Fruit fly (Drosophila melanogaster) whole organism, adult: ENCODE data around the gene mtd.
A peak's percentile ranks its signal among the peaks of the same experiment; 100 is the strongest.

ENCODE experiments used
- CG11617 ChIP-seq: fragments of 200-800 bp; sonication (Bioruptor generic); optimal IDR thresholded peaks from 2 replicates; lab custom pipeline; 2017; ENCODE audit warnings: mild to moderate bottlenecking, missing biosample characterization, missing genetic modification reagents, missing genetic modification characterization
- CG12768 ChIP-seq: fragments of 200-800 bp; sonication (Bioruptor generic); optimal IDR thresholded peaks from 2 replicates; lab custom pipeline; 2017; ENCODE audit warnings: missing biosample characterization, missing genetic modification characterization, mild to moderate bottlenecking, moderate library complexity, missing genetic modification reagents
- CG14711 ChIP-seq: fragments of 200-800 bp; sonication (Bioruptor generic); optimal IDR thresholded peaks from 2 replicates; lab custom pipeline; 2018; ENCODE audit warnings: missing biosample characterization, mild to moderate bottlenecking, missing genetic modification characterization, moderate library complexity
- CG1620 ChIP-seq: fragments of 200-800 bp; sonication (Bioruptor generic); optimal IDR thresholded peaks from 2 replicates; lab custom pipeline; 2016; ENCODE audit warnings: missing biosample characterization, missing genetic modification characterization
- CG33017 ChIP-seq: fragments of 200-800 bp; sonication (Bioruptor generic); optimal IDR thresholded peaks from 2 replicates; lab custom pipeline; 2018; ENCODE audit warnings: missing biosample characterization, mild to moderate bottlenecking, missing genetic modification characterization, moderate library complexity
- CG5204 ChIP-seq: fragments of 200-800 bp; sonication (Bioruptor generic); optimal IDR thresholded peaks from 2 replicates; lab custom pipeline; 2016; ENCODE audit warnings: missing biosample characterization, missing genetic modification characterization
- CG7045 ChIP-seq: fragments of 200-800 bp; sonication (Bioruptor generic); optimal IDR thresholded peaks from 2 replicates; lab custom pipeline; 2017; ENCODE audit warnings: missing biosample characterization, mild to moderate bottlenecking, missing genetic modification characterization
- CG7101 ChIP-seq: fragments of 200-800 bp; sonication (Bioruptor generic); optimal IDR thresholded peaks from 2 replicates; lab custom pipeline; 2018; ENCODE audit warnings: missing biosample characterization, mild to moderate bottlenecking, missing genetic modification characterization, moderate library complexity
- Clk ChIP-seq: fragments of 200-800 bp; sonication (Bioruptor generic); optimal IDR thresholded peaks from 2 replicates; lab custom pipeline; 2017; ENCODE audit warnings: missing biosample characterization, missing genetic modification characterization
- Crg-1 ChIP-seq: fragments of 200-800 bp; sonication (Bioruptor generic); optimal IDR thresholded peaks from 2 replicates; lab custom pipeline; 2016; ENCODE audit warnings: missing biosample characterization, missing genetic modification characterization
- Hr96 ChIP-seq: fragments of 200-800 bp; sonication (Bioruptor generic); optimal IDR thresholded peaks from 2 replicates; lab custom pipeline; 2016; ENCODE audit warnings: missing biosample characterization, missing genetic modification characterization
- Mnt ChIP-seq: fragments of 200-800 bp; sonication (Bioruptor generic); optimal IDR thresholded peaks from 2 replicates; lab custom pipeline; 2016; ENCODE audit warnings: missing biosample characterization, mild to moderate bottlenecking, missing genetic modification characterization
- bab1 ChIP-seq: fragments of 200-800 bp; sonication (Bioruptor generic); optimal IDR thresholded peaks from 3 replicates; lab custom pipeline; 2019; ENCODE audit warnings: missing biosample characterization, mild to moderate bottlenecking, missing genetic modification characterization, moderate library complexity
- cic ChIP-seq: fragments of 200-800 bp; sonication (Bioruptor generic); optimal IDR thresholded peaks from 2 replicates; lab custom pipeline; 2017; ENCODE audit warnings: missing biosample characterization, mild to moderate bottlenecking, missing genetic modification characterization, moderate library complexity
- cnc ChIP-seq, 2 experiments: fragments of >200 bp; optimal IDR thresholded peaks; 2 replicates each; lab custom pipeline; 2017
- kay ChIP-seq: fragments of 200-800 bp; sonication (Bioruptor generic); peaks from one replicate; lab custom pipeline; 2016; ENCODE audit warnings: missing biosample characterization, missing genetic modification characterization, borderline replicate concordance
- ovo ChIP-seq: fragments of 200-800 bp; sonication (Bioruptor generic); optimal IDR thresholded peaks from 2 replicates; lab custom pipeline; 2016; ENCODE audit warnings: missing biosample characterization, missing genetic modification characterization
- pad ChIP-seq: fragments of 200-800 bp; sonication (Bioruptor generic); optimal IDR thresholded peaks from 3 replicates; lab custom pipeline; 2017; ENCODE audit warnings: missing biosample characterization, missing genetic modification characterization, mild to moderate bottlenecking, moderate library complexity, missing genetic modification reagents
- tj ChIP-seq: fragments of 200-800 bp; sonication (Bioruptor generic); optimal IDR thresholded peaks from 3 replicates; lab custom pipeline; 2017; ENCODE audit warnings: missing biosample characterization, mild to moderate bottlenecking, missing genetic modification characterization, moderate library complexity
- toe ChIP-seq: fragments of 200-800 bp; sonication (Bioruptor generic); optimal IDR thresholded peaks from 2 replicates; lab custom pipeline; 2016; ENCODE audit warnings: missing biosample characterization, missing genetic modification characterization

mtd gene

dm6 chr3R:5281094-5281493 is 69.1 kb downstream of the mtd start:
- TF ChIP-seq tj = peak; percentile 91
- no peak for TF ChIP-seq kay (GFP tag; lab: Kevin White, UChicago)

- peak; percentile 50 for TF ChIP-seq CG33017 (tag; lab: Kevin White, UChicago)
- no peak for TF ChIP-seq CG7045
- TF ChIP-seq Hr96 (GFP tag; lab: Kevin White, UChicago) = no peak
- peak; percentile 42 for TF ChIP-seq cic (GFP tag; lab: Kevin White, UChicago)
- no peak for TF ChIP-seq CG12768 (GFP tag; lab: Kevin White, UChicago)
- no peak for TF ChIP-seq CG1620
- no peak for TF ChIP-seq CG14711 (tag; lab: Kevin White, UChicago)
- no peak for TF ChIP-seq pad (GFP tag; lab: Kevin White, UChicago)
- no peak for TF ChIP-seq bab1
- no peak for TF ChIP-seq Crg-1
- TF ChIP-seq tj = no peak
- no peak for TF ChIP-seq toe (GFP tag; lab: Kevin White, UChicago)
- no peak for TF ChIP-seq CG5204
- peak; percentile 28 for TF ChIP-seq kay (GFP tag; lab: Kevin White, UChicago)
- TF ChIP-seq cnc (optimal IDR thresholded peaks at IDR 0.05; lab: Kevin White, UChicago) = no peak
- no peak for TF ChIP-seq Mnt (GFP tag; lab: Kevin White, UChicago)
Measured at dm6 chr3R:5280380-5280779, 69.9 kb downstream of the mtd start.

dm6 chr3R:5279609-5280164 is 70.6 kb downstream of the mtd start:
- TF ChIP-seq pad (GFP tag; lab: Kevin White, UChicago) (no peak), CG12768 (GFP tag; lab: Kevin White, UChicago) (no peak), CG7045 (no peak), tj (peak; percentile 91), ovo (no peak), CG11617 (GFP tag; lab: Kevin White, UChicago) (no peak), CG33017 (tag; lab: Kevin White, UChicago) (no peak), Clk (no peak), toe (GFP tag; lab: Kevin White, UChicago) (no peak), kay (GFP tag; lab: Kevin White, UChicago) (peak; percentile 7), cic (GFP tag; lab: Kevin White, UChicago) (peak; percentile 15), CG14711 (tag; lab: Kevin White, UChicago) (no peak), Hr96 (GFP tag; lab: Kevin White, UChicago) (no peak), CG5204 (no peak), Mnt (GFP tag; lab: Kevin White, UChicago) (peak; percentile 15), bab1 (no peak), cnc (optimal IDR thresholded peaks at IDR 0.05; lab: Kevin White, UChicago) (no peak), Crg-1 (no peak)

dm6 chr3R:5278627-5279026 is 71.6 kb downstream of the mtd start:
- TF ChIP-seq bab1 (no peak), CG12768 (GFP tag; lab: Kevin White, UChicago) (peak; percentile 1)

dm6 chr3R:5277735-5278134 is 72.5 kb downstream of the mtd start, which contains the start of gene CG31538:
TSS of gene CG31538 (minus strand) at chr3R:5277835.
- TF ChIP-seq CG33017 (tag; lab: Kevin White, UChicago) = no peak
- no peak for TF ChIP-seq CG11617 (GFP tag; lab: Kevin White, UChicago)
- no peak for TF ChIP-seq ovo
- no peak for TF ChIP-seq CG5204
- TF ChIP-seq pad (GFP tag; lab: Kevin White, UChicago) = no peak
- TF ChIP-seq kay (GFP tag; lab: Kevin White, UChicago) = peak; percentile 21

- TF ChIP-seq kay (GFP tag; lab: Kevin White, UChicago) = no peak
- peak; percentile 58 for TF ChIP-seq Mnt (GFP tag; lab: Kevin White, UChicago)
- TF ChIP-seq Clk = peak; percentile 37
- TF ChIP-seq CG11617 (GFP tag; lab: Kevin White, UChicago) = peak; percentile 29
- peak; percentile 32 for TF ChIP-seq CG7045
- peak; percentile 73 for TF ChIP-seq CG12768 (GFP tag; lab: Kevin White, UChicago)
- peak; percentile 42 for TF ChIP-seq CG33017 (tag; lab: Kevin White, UChicago)
- no peak for TF ChIP-seq Hr96 (GFP tag; lab: Kevin White, UChicago)
- TF ChIP-seq Crg-1 = peak; percentile 62
- TF ChIP-seq CG14711 (tag; lab: Kevin White, UChicago) = peak; percentile 16
- no peak for TF ChIP-seq cnc (optimal IDR thresholded peaks at IDR 0.05; lab: Kevin White, UChicago)
- TF ChIP-seq CG1620 = peak; percentile 67
- peak; percentile 66 for TF ChIP-seq CG7101 (tag; lab: Kevin White, UChicago)
- no peak for TF ChIP-seq CG5204
- TF ChIP-seq tj = peak; percentile 43
- peak; percentile 67 for TF ChIP-seq pad (GFP tag; lab: Kevin White, UChicago)
- peak; percentile 13 for TF ChIP-seq bab1
- TF ChIP-seq cic (GFP tag; lab: Kevin White, UChicago) = peak; percentile 38
- TF ChIP-seq ovo = no peak
- no peak for TF ChIP-seq toe (GFP tag; lab: Kevin White, UChicago)
Measured at dm6 chr3R:5270806-5271205, 79.4 kb downstream of the mtd start.

- TF ChIP-seq kay (GFP tag; lab: Kevin White, UChicago) = peak; percentile 87
- peak; percentile 3 for TF ChIP-seq bab1
- TF ChIP-seq pad (GFP tag; lab: Kevin White, UChicago) = no peak
Measured at dm6 chr3R:5268495-5268894, 81.7 kb downstream of the mtd start.
